Worm (Caenorhabditis elegans) whole organism, L4/young adult: Measurements from ENCODE around the gene npr-2.

Experiments
- W03F9.2 ChIP-seq: fragments of 150-350 bp; optimal IDR thresholded peaks from 2 replicates; lab custom pipeline; 2014; ENCODE audit warnings: missing biosample characterization, missing genetic modification characterization
- dao-5 ChIP-seq: sonication (generic microtip); optimal IDR thresholded peaks from 2 replicates; lab custom pipeline; 2016; ENCODE audit warnings: missing genotype, missing genetic modification characterization, moderate library complexity, missing compliant biosample characterization
- him-1 ChIP-seq: sonication (generic microtip); optimal IDR thresholded peaks from 2 replicates; lab custom pipeline; 2016; ENCODE audit warnings: missing genotype, missing genetic modification reagents, missing genetic modification characterization, missing compliant biosample characterization

DNA sequence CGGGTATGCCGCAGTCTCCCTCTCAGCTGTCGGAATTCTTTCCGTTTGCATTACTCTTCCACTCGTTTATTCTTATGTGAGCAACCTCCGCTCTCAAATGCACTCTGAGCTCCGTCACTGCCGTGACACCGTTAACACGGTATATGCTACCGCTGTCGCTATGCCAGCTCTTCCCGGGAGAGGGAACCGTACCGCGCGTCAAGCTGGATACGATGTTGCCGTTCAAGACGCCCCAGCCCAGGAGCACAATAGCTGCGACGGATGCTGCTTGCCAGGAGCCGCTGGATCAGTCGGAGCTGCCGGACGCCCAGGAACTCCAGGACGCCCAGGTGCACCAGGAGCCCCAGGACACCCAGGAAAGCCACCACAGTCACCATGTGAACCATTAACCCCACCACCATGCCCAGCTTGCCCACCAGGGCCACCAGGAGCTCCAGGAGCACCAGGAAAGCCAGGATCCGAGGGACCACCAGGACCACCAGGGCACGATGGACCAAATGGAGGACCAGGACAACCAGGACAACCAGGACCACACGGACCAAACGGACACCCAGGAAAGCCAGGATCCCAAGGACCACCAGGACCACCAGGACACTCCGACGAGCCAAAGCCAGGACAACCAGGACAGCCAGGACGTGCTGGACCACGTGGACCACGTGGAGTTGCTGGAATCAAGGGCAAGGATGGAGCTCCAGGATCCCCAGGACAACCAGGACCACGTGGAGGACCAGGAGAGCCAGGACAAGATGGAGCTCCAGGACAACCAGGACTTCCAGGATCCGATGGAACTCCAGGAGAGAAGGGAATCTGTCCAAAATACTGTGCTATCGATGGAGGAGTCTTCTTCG, 16.2 kb downstream of the npr-2 start:
- TF ChIP-seq him-1 (tag; lab: Kevin White, UChicago) = no peak
- TF ChIP-seq dao-5 (tag; lab: Kevin White, UChicago) = no peak
- no peak for TF ChIP-seq W03F9.2 (tag; lab: Kevin White, UChicago)
